Fruit fly (Drosophila melanogaster): ENCODE results near the gene CG1750.

Gene CG1750

dm6 chr3R:31215830-31216229 lies 38.9 kb downstream of the CG1750 start, which contains the start of gene CG15561:
Gene CG15561, minus strand, starts transcription at chr3R:31215942.
- TF ChIP-seq lola (GFP tag; optimal IDR thresholded peaks at IDR 0.05) (no peak), HLH106 (tag; optimal IDR thresholded peaks at IDR 0.05) (peak; percentile 36), sage (GFP tag; optimal IDR thresholded peaks at IDR 0.05) (no peak), Hr83 (GFP tag; optimal IDR thresholded peaks at IDR 0.05; ENCODE audit: poor library complexity, severe bottlenecking) (peak; percentile 80), Abd-B (GFP tag; optimal IDR thresholded peaks at IDR 0.05) (no peak), N (GFP tag; optimal IDR thresholded peaks at IDR 0.05) (no peak), CG32264 (GFP tag; optimal IDR thresholded peaks at IDR 0.05) (no peak), CrebA (GFP tag; optimal IDR thresholded peaks at IDR 0.05; ENCODE audit: borderline replicate concordance) (no peak), Dif (GFP tag; optimal IDR thresholded peaks at IDR 0.05; ENCODE audit: partially characterized antibody) (no peak), psq (GFP tag; optimal IDR thresholded peaks at IDR 0.05) (no peak), dl (GFP tag; optimal IDR thresholded peaks at IDR 0.05; ENCODE audit: insufficient read depth in 1 of 2, partially characterized antibody in 2 of 2) (no peak), Mio (GFP tag; optimal IDR thresholded peaks at IDR 0.05) (no peak), Hnf4 (GFP tag; optimal IDR thresholded peaks at IDR 0.05) (no peak), Jra (GFP tag; optimal IDR thresholded peaks at IDR 0.05) (no peak), Myc (optimal IDR thresholded peaks at IDR 0.05) (peak; percentile 27), foxo (GFP tag; optimal IDR thresholded peaks at IDR 0.05) (no peak), h (GFP tag; optimal IDR thresholded peaks at IDR 0.05) (no peak), woc (GFP tag; optimal IDR thresholded peaks at IDR 0.05) (no peak), rgr (GFP tag; optimal IDR thresholded peaks at IDR 0.05) (no peak), br (GFP tag; optimal IDR thresholded peaks at IDR 0.05) (no peak), brk (GFP tag; optimal IDR thresholded peaks at IDR 0.05) (no peak), GATAd (GFP tag; optimal IDR thresholded peaks at IDR 0.05) (no peak), Hr78 (GFP tag; optimal IDR thresholded peaks at IDR 0.05) (no peak), pan (optimal IDR thresholded peaks at IDR 0.05) (no peak), CG9705 (GFP tag; optimal IDR thresholded peaks at IDR 0.05) (no peak), Sp1 (GFP tag; optimal IDR thresholded peaks at IDR 0.05) (no peak), Rel (GFP tag; optimal IDR thresholded peaks at IDR 0.05) (no peak), Rel (tag; optimal IDR thresholded peaks at IDR 0.05) (peak; percentile 45), Vsx2 (GFP tag; optimal IDR thresholded peaks at IDR 0.05; ENCODE audit: partially characterized antibody) (no peak), usp (GFP tag; optimal IDR thresholded peaks at IDR 0.05) (no peak), dmrt93B (GFP tag; optimal IDR thresholded peaks at IDR 0.05) (no peak), tai (GFP tag; optimal IDR thresholded peaks at IDR 0.05) (no peak), fru (GFP tag; optimal IDR thresholded peaks at IDR 0.05) (no peak), dsf (GFP tag; optimal IDR thresholded peaks at IDR 0.05; ENCODE audit: borderline replicate concordance) (no peak), Dfd (GFP tag; optimal IDR thresholded peaks at IDR 0.05) (no peak)

- TF ChIP-seq br (GFP tag; optimal IDR thresholded peaks at IDR 0.05) (no peak), Hnf4 (GFP tag; optimal IDR thresholded peaks at IDR 0.05) (no peak), Myc (optimal IDR thresholded peaks at IDR 0.05) (peak; percentile 59), jim (GFP tag; optimal IDR thresholded peaks at IDR 0.05) (no peak)
Measured at dm6 chr3R:31213227-31213626, 41.5 kb downstream of the CG1750 start, which contains the start of the genes Zwilch and CG1542. Gene Zwilch, minus strand, starts transcription at chr3R:31213376. Gene CG1542, plus strand, starts transcription at chr3R:31213458.

- TF ChIP-seq ey (GFP tag; optimal IDR thresholded peaks at IDR 0.05) = no peak
- no peak for TF ChIP-seq sage (GFP tag; optimal IDR thresholded peaks at IDR 0.05)
- no peak for TF ChIP-seq Dfd (GFP tag; optimal IDR thresholded peaks at IDR 0.05)
- TF ChIP-seq dsf (GFP tag; optimal IDR thresholded peaks at IDR 0.05; ENCODE audit: borderline replicate concordance) = no peak
- TF ChIP-seq jim (GFP tag; optimal IDR thresholded peaks at IDR 0.05) = no peak
- no peak for TF ChIP-seq foxo (GFP tag; optimal IDR thresholded peaks at IDR 0.05)
- no peak for TF ChIP-seq Hr78 (GFP tag; optimal IDR thresholded peaks at IDR 0.05)
- no peak for TF ChIP-seq lola (GFP tag; optimal IDR thresholded peaks at IDR 0.05)
- TF ChIP-seq fru (GFP tag; optimal IDR thresholded peaks at IDR 0.05) = no peak
- TF ChIP-seq GATAd (GFP tag; optimal IDR thresholded peaks at IDR 0.05) = no peak
- no peak for TF ChIP-seq br (GFP tag; optimal IDR thresholded peaks at IDR 0.05)
- no peak for TF ChIP-seq dl (GFP tag; optimal IDR thresholded peaks at IDR 0.05; ENCODE audit: insufficient read depth in 1 of 2, partially characterized antibody in 2 of 2)
- no peak for TF ChIP-seq Hnf4 (GFP tag; optimal IDR thresholded peaks at IDR 0.05)
- no peak for TF ChIP-seq Jra (GFP tag; optimal IDR thresholded peaks at IDR 0.05)
- no peak for TF ChIP-seq psq (GFP tag; optimal IDR thresholded peaks at IDR 0.05)
- no peak for TF ChIP-seq Mio (GFP tag; optimal IDR thresholded peaks at IDR 0.05)
Measured at dm6 chr3R:31210630-31211029, 44.1 kb downstream of the CG1750 start, which contains the start of gene chp. Gene chp, minus strand, starts transcription at chr3R:31210730.

Data from whole organism, wandering third instar larva.